In the genomic region with DNA sequence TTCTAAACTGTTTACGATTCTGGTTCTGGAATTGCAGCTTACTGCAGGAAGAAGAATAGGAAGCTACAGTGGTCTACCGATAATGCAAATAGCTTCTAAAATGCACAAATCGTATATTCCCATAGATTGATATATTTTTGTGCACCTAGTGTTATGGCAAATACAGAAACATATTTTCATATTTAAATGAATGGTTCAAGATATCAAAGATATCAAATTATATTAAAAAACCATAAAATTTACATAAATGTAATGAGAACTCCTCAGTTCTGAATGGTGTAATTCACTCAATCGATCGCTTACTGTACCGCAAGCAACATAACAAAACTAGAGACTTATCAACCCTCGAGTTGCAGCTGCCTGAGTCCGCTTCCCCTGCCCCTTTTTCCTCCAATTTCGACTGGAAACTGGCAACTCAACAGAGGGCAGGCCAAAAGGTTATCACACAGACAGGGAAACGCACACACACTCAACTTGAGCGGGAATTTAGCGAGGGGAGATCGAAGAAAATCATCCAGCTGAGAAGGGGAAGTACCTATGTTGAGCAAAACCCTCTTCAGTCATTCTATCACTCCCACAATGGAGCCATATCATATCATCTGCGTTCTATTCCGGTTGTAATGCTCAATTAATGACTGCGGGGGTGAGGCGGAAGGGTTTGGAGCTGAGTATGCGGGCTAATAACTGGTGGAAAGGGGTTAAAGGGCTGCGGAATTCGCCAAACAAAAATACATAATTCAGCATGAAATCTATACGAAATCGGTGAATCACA, we compare ENCODE assay signal across 2 fruit fly cellular contexts.
TF ChIP-seq lines count a peak whose summit lies in the region.

No protein-coding gene starts in this region.

TF ChIP-seq in whole organism, embryonic, 481 proteins besides CTCF, POLR2A, EP300 and RAD21 (continued from another document and continues in another):
- TF ChIP-seq grau (tag; optimal IDR thresholded peaks at IDR 0.05; lab: Kevin White, UChicago) (peak; percentile 99), CG12391 (tag; optimal IDR thresholded peaks at IDR 0.05; lab: Kevin White, UChicago) (peak; percentile 73), CG17186 (GFP tag; optimal IDR thresholded peaks at IDR 0.05; lab: Kevin White, UChicago) (no peak), dmrt99B (tag; optimal IDR thresholded peaks at IDR 0.05; lab: Kevin White, UChicago) (peak; percentile 54), CG13424 (tag; optimal IDR thresholded peaks at IDR 0.05; lab: Kevin White, UChicago) (peak; percentile 43), Oli (tag; optimal IDR thresholded peaks at IDR 0.05; lab: Kevin White, UChicago) (peak; percentile 40), ash1 (GFP tag; optimal IDR thresholded peaks at IDR 0.05; lab: Kevin White, UChicago) (peak; percentile 29), hkb (optimal IDR thresholded peaks at IDR 0.05; lab: Kevin White, UChicago) (peak; percentile 98), hkb (GFP tag; IDR thresholded peaks at IDR 0.05; lab: Robert Waterston, UW) (no peak), CG8281 (tag; optimal IDR thresholded peaks at IDR 0.05; lab: Kevin White, UChicago) (peak; percentile 31), ac (GFP tag; optimal IDR thresholded peaks at IDR 0.05; lab: Kevin White, UChicago) (peak; percentile 85), Kr (GFP tag; optimal IDR thresholded peaks at IDR 0.05; lab: Kevin White, UChicago) (peak; percentile 58), CG18599 (GFP tag; optimal IDR thresholded peaks at IDR 0.05; lab: Kevin White, UChicago) (peak; percentile 43), fu2 (GFP tag; optimal IDR thresholded peaks at IDR 0.05; lab: Kevin White, UChicago) (no peak), Ptx1 (GFP tag; IDR thresholded peaks at IDR 0.05; lab: Robert Waterston, UW) (no peak), gcm2 (GFP tag; optimal IDR thresholded peaks at IDR 0.05; lab: Kevin White, UChicago) (no peak), Ssrp (tag; optimal IDR thresholded peaks at IDR 0.05; lab: Kevin White, UChicago) (peak; percentile 51), eve (GFP tag; optimal IDR thresholded peaks at IDR 0.05; lab: Kevin White, UChicago) (peak in 1 of 2 experiments; percentile 71), croc (GFP tag; conservative IDR thresholded peaks at IDR 0.05; lab: Robert Waterston, UW) (peak; percentile 27; the same call in 2 of the 3 replicates), CG10431 (GFP tag; optimal IDR thresholded peaks at IDR 0.05; lab: Kevin White, UChicago) (peak; percentile 41), CG15696 (tag; optimal IDR thresholded peaks at IDR 0.05; lab: Kevin White, UChicago) (peak; percentile 81), Meics (GFP tag; optimal IDR thresholded peaks at IDR 0.05; lab: Kevin White, UChicago) (peak; percentile 22), nerfin-1 (tag; optimal IDR thresholded peaks at IDR 0.05; lab: Kevin White, UChicago) (peak; percentile 31), CG3838 (GFP tag; optimal IDR thresholded peaks at IDR 0.05; lab: Kevin White, UChicago) (no peak), Nf-YB (GFP tag; optimal IDR thresholded peaks at IDR 0.05; lab: Kevin White, UChicago) (peak; percentile 20), CG14710 (tag; optimal IDR thresholded peaks at IDR 0.05; lab: Kevin White, UChicago) (peak; percentile 63), CG17385 (GFP tag; optimal IDR thresholded peaks at IDR 0.05; lab: Kevin White, UChicago) (peak; percentile 30), CG8388 (GFP tag; optimal IDR thresholded peaks at IDR 0.05; lab: Kevin White, UChicago) (peak; percentile 33), nau (GFP tag; optimal IDR thresholded peaks at IDR 0.05; lab: Kevin White, UChicago) (peak; percentile 5), Xbp1 (GFP tag; optimal IDR thresholded peaks at IDR 0.05; lab: Kevin White, UChicago) (peak; percentile 13), PHDP (tag; optimal IDR thresholded peaks at IDR 0.05; lab: Kevin White, UChicago) (peak; percentile 31), az2 (GFP tag; optimal IDR thresholded peaks at IDR 0.05; lab: Kevin White, UChicago) (peak; percentile 43), prd (optimal IDR thresholded peaks at IDR 0.05; lab: Kevin White, UChicago) (no peak), prd (GFP tag; IDR thresholded peaks at IDR 0.05; lab: Robert Waterston, UW) (no peak), gem (tag; optimal IDR thresholded peaks at IDR 0.05; lab: Kevin White, UChicago) (peak; percentile 67), phol (tag; optimal IDR thresholded peaks at IDR 0.05; lab: Kevin White, UChicago) (peak; percentile 57), Chrac-16 (GFP tag; optimal IDR thresholded peaks at IDR 0.05; lab: Kevin White, UChicago) (peak; percentile 9), CG17829 (tag; optimal IDR thresholded peaks at IDR 0.05; lab: Kevin White, UChicago) (peak; percentile 67), sens (GFP tag; lab: Kevin White, UChicago) (peak; percentile 81), CG12155 (GFP tag; optimal IDR thresholded peaks at IDR 0.05; lab: Kevin White, UChicago) (no peak), CG18262 (tag; optimal IDR thresholded peaks at IDR 0.05; lab: Kevin White, UChicago) (peak; percentile 75), odd (GFP tag; optimal IDR thresholded peaks at IDR 0.05; lab: Kevin White, UChicago) (no peak), twi (tag; optimal IDR thresholded peaks at IDR 0.05; lab: Kevin White, UChicago) (peak; percentile 31), CG3407 (GFP tag; optimal IDR thresholded peaks at IDR 0.05; lab: Kevin White, UChicago) (peak; percentile 23), CG10267 (tag; optimal IDR thresholded peaks at IDR 0.05; lab: Kevin White, UChicago) (peak; percentile 46), aop (GFP tag; IDR thresholded peaks at IDR 0.05; lab: Robert Waterston, UW) (no peak), Lim3 (GFP tag; IDR thresholded peaks at IDR 0.05; lab: Robert Waterston, UW) (no peak), CG33557 (GFP tag; optimal IDR thresholded peaks at IDR 0.05; lab: Kevin White, UChicago) (peak; percentile 86), pnt (GFP tag; optimal IDR thresholded peaks at IDR 0.05; lab: Kevin White, UChicago) (no peak), Hr3 (GFP tag; optimal IDR thresholded peaks at IDR 0.05; lab: Kevin White, UChicago) (no peak), repo (GFP tag; optimal IDR thresholded peaks at IDR 0.05; lab: Kevin White, UChicago) (no peak), lola (GFP tag; optimal IDR thresholded peaks at IDR 0.05; lab: Kevin White, UChicago) (peak in 1 of 3 experiments; percentile 78), Hr78 (GFP tag; optimal IDR thresholded peaks at IDR 0.05; lab: Kevin White, UChicago) (peak in 1 of 2 experiments; percentile 11), CG11504 (tag; optimal IDR thresholded peaks at IDR 0.05; lab: Kevin White, UChicago) (peak; percentile 67), cg (GFP tag; optimal IDR thresholded peaks at IDR 0.05; lab: Kevin White, UChicago) (peak; percentile 2), CG15011 (GFP tag; optimal IDR thresholded peaks at IDR 0.05; lab: Kevin White, UChicago) (no peak), gsb-n (tag; optimal IDR thresholded peaks at IDR 0.05; lab: Kevin White, UChicago) (peak; percentile 25), CG18619 (GFP tag; optimal IDR thresholded peaks at IDR 0.05; lab: Kevin White, UChicago) (peak; percentile 6), Sox100B (GFP tag; optimal IDR thresholded peaks at IDR 0.05; lab: Kevin White, UChicago) (peak; percentile 29), CG8924 (tag; optimal IDR thresholded peaks at IDR 0.05; lab: Kevin White, UChicago) (peak; percentile 59), Sox102F (GFP tag; optimal IDR thresholded peaks at IDR 0.05; lab: Kevin White, UChicago) (peak; percentile 12), CoRest (tag; optimal IDR thresholded peaks at IDR 0.05; lab: Kevin White, UChicago) (peak; percentile 57)

TF ChIP-seq in whole organism, prepupa, 60 proteins besides CTCF, POLR2A, EP300 and RAD21 (continued from another document):
- peak; percentile 37 for TF ChIP-seq OdsH (GFP tag; optimal IDR thresholded peaks at IDR 0.05; lab: Kevin White, UChicago)
- TF ChIP-seq CG11762 (GFP tag; optimal IDR thresholded peaks at IDR 0.05; lab: Kevin White, UChicago; ENCODE audit: insufficient read depth) = no peak
- peak; percentile 65 for TF ChIP-seq Eip78C (GFP tag; lab: Kevin White, UChicago)
- no peak for TF ChIP-seq CG6808 (GFP tag; optimal IDR thresholded peaks at IDR 0.05; lab: Kevin White, UChicago)
- TF ChIP-seq vri (GFP tag; optimal IDR thresholded peaks at IDR 0.05; lab: Kevin White, UChicago) = no peak
- no peak for TF ChIP-seq net (GFP tag; optimal IDR thresholded peaks at IDR 0.05; lab: Kevin White, UChicago)
- no peak for TF ChIP-seq CG7368 (GFP tag; optimal IDR thresholded peaks at IDR 0.05; lab: Kevin White, UChicago)
- TF ChIP-seq dsx (GFP tag; optimal IDR thresholded peaks at IDR 0.05; lab: Kevin White, UChicago; ENCODE audit: poor library complexity, severe bottlenecking) = no peak
- no peak for TF ChIP-seq CG16779 (tag; optimal IDR thresholded peaks at IDR 0.05; lab: Kevin White, UChicago)
- TF ChIP-seq Met (GFP tag; optimal IDR thresholded peaks at IDR 0.05; lab: Kevin White, UChicago) = peak; percentile 29
- no peak for TF ChIP-seq Sox15 (GFP tag; optimal IDR thresholded peaks at IDR 0.05; lab: Kevin White, UChicago)
- TF ChIP-seq ss (GFP tag; optimal IDR thresholded peaks at IDR 0.05; lab: Kevin White, UChicago) = no peak
- TF ChIP-seq CG6854 (GFP tag; optimal IDR thresholded peaks at IDR 0.05; lab: Kevin White, UChicago) = no peak
- no peak for TF ChIP-seq Blimp-1 (GFP tag; optimal IDR thresholded peaks at IDR 0.05; lab: Kevin White, UChicago)
- peak; percentile 2 for TF ChIP-seq CG34406 (GFP tag; optimal IDR thresholded peaks at IDR 0.05; lab: Kevin White, UChicago)
- peak; percentile 27 for TF ChIP-seq Smox (GFP tag; optimal IDR thresholded peaks at IDR 0.05; lab: Kevin White, UChicago)
- peak; percentile 12 for TF ChIP-seq CG6792 (GFP tag; optimal IDR thresholded peaks at IDR 0.05; lab: Kevin White, UChicago)
- TF ChIP-seq acj6 (GFP tag; optimal IDR thresholded peaks at IDR 0.05; lab: Kevin White, UChicago) = peak; percentile 27
- no peak for TF ChIP-seq CG8319 (GFP tag; optimal IDR thresholded peaks at IDR 0.05; lab: Kevin White, UChicago)
- no peak for TF ChIP-seq CG15336 (GFP tag; IDR thresholded peaks at IDR 0.05; lab: Robert Waterston, UW)
- TF ChIP-seq Eip93F (GFP tag; optimal IDR thresholded peaks at IDR 0.05; lab: Kevin White, UChicago) = no peak
- TF ChIP-seq lz (GFP tag; optimal IDR thresholded peaks at IDR 0.05; lab: Kevin White, UChicago) = peak; percentile 3
- TF ChIP-seq svp (GFP tag; lab: Kevin White, UChicago) = peak; percentile 88
- peak; percentile 5 for TF ChIP-seq fd59A (GFP tag; optimal IDR thresholded peaks at IDR 0.05; lab: Kevin White, UChicago)
- TF ChIP-seq fd85E (GFP tag; optimal IDR thresholded peaks at IDR 0.05; lab: Kevin White, UChicago) = no peak
- TF ChIP-seq Sox14 (GFP tag; optimal IDR thresholded peaks at IDR 0.05; lab: Kevin White, UChicago) = peak; percentile 6
- peak; percentile 36 for TF ChIP-seq CG10669 (GFP tag; optimal IDR thresholded peaks at IDR 0.05; lab: Kevin White, UChicago)
- peak; percentile 43 for TF ChIP-seq esn (GFP tag; optimal IDR thresholded peaks at IDR 0.05; lab: Kevin White, UChicago)
- TF ChIP-seq CG32006 (GFP tag; optimal IDR thresholded peaks at IDR 0.05; lab: Kevin White, UChicago) = peak; percentile 38
- peak; percentile 41 for TF ChIP-seq CG3032 (tag; optimal IDR thresholded peaks at IDR 0.05; lab: Kevin White, UChicago)
- TF ChIP-seq achi (GFP tag; optimal IDR thresholded peaks at IDR 0.05; lab: Kevin White, UChicago) = peak; percentile 25
- no peak for TF ChIP-seq Lpt (GFP tag; optimal IDR thresholded peaks at IDR 0.05; lab: Kevin White, UChicago)
- no peak for TF ChIP-seq eg (GFP tag; IDR thresholded peaks at IDR 0.05; lab: Robert Waterston, UW)
- TF ChIP-seq Hr38 (GFP tag; optimal IDR thresholded peaks at IDR 0.05; lab: Kevin White, UChicago) = no peak
- no peak for TF ChIP-seq CG8632 (GFP tag; optimal IDR thresholded peaks at IDR 0.05; lab: Kevin White, UChicago)
- no peak for TF ChIP-seq fkh (GFP tag; optimal IDR thresholded peaks at IDR 0.05; lab: Kevin White, UChicago)
- no peak for TF ChIP-seq CG1621 (tag; optimal IDR thresholded peaks at IDR 0.05; lab: Kevin White, UChicago)
- peak; percentile 5 for TF ChIP-seq Hr4 (GFP tag; optimal IDR thresholded peaks at IDR 0.05; lab: Kevin White, UChicago)
- TF ChIP-seq Gug (GFP tag; IDR thresholded peaks at IDR 0.05; lab: Robert Waterston, UW) = no peak
